Fruit fly (Drosophila melanogaster) Kc167 (cell line): ENCODE measurements around the gene CG31313.

Experiments
- Myc ChIP-seq: fragments of >200 bp; optimal IDR thresholded peaks from 2 replicates; lab custom pipeline; 2017; ENCODE audit warnings: missing external identifiers
- h ChIP-seq: fragments of >200 bp; optimal IDR thresholded peaks from 3 replicates; lab custom pipeline; 2018; ENCODE audit warnings: missing external identifiers
- psq ChIP-seq: fragments of >200 bp; optimal IDR thresholded peaks from 2 replicates; lab custom pipeline; 2017; ENCODE audit warnings: missing external identifiers

DNA sequence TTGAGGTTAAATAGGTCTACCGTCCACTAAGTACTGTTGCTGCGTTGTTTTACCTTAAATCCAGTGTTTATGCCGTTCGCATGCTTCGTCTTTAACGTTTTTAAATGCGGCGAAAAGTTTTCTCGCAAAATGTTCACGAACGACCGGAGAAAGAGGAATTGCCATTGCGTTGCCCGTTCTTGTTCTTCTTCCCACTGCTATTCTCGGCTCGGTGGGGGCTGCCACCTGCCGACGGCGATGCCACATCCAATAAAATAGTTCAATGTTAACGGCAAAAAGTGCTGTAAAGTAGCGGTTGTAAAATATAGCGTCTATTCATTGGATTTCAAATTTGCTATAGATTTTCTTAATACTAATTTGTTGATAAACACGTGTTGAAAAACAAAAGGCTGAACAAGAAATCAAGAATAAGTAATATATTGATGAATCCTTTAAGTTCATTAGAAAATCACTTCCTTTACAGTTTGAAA is 8.5 kb upstream of the CG31313 start, which contains the start of gene CG7987:
- TF ChIP-seq h (lab: Kevin White, UChicago) (no peak), Myc (no peak), psq (lab: Kevin White, UChicago) (peak; percentile 90)
